Worm (Caenorhabditis elegans) whole organism, L3 larva: Measurements from ENCODE around the gene C09G9.3.

Source experiments
- fkh-10 ChIP-seq: sonication (generic microtip); optimal IDR thresholded peaks from 2 replicates; lab custom pipeline; 2017; ENCODE audit warnings: missing biosample characterization, missing genetic modification reagents, missing genetic modification characterization
- hmg-11 ChIP-seq: sonication (generic microtip); optimal IDR thresholded peaks from 2 replicates; lab custom pipeline; 2016; ENCODE audit warnings: missing genetic modification characterization, missing compliant biosample characterization
- lin-15B ChIP-seq: fragments of 150-350 bp; optimal IDR thresholded peaks from 2 replicates; lab custom pipeline; 2014; ENCODE audit warnings: missing biosample characterization, missing genetic modification characterization
- nhr-237 ChIP-seq: fragments of 150-350 bp; optimal IDR thresholded peaks from 2 replicates; lab custom pipeline; 2014; ENCODE audit warnings: missing biosample characterization, missing genetic modification characterization
- nhr-67 ChIP-seq: fragments of 150-350 bp; optimal IDR thresholded peaks from 2 replicates; lab custom pipeline; 2014; ENCODE audit warnings: missing biosample characterization, missing genetic modification characterization
- nhr-77 ChIP-seq: fragments of 150-350 bp; optimal IDR thresholded peaks from 2 replicates; lab custom pipeline; 2014; ENCODE audit warnings: missing biosample characterization, missing genetic modification characterization
- pha-4 ChIP-seq: fragments of 150-350 bp; optimal IDR thresholded peaks from 2 replicates; lab custom pipeline; 2014; ENCODE audit warnings: missing biosample characterization, missing genetic modification reagents, missing genetic modification characterization
- zag-1 ChIP-seq: fragments of 150-350 bp; optimal IDR thresholded peaks from 2 replicates; lab custom pipeline; 2014; ENCODE audit warnings: missing biosample characterization, missing genetic modification characterization

ce11 chrIV:8901346-8901745 is 28.5 kb upstream of the C09G9.3 start, which contains the start of gene C27B7.5:
- TF ChIP-seq nhr-77, result no peak
- TF ChIP-seq nhr-237 (tag; lab: Kevin White, UChicago), result no peak
- TF ChIP-seq lin-15B, result no peak
- no peak for TF ChIP-seq hmg-11 (tag; lab: Kevin White, UChicago)
- TF ChIP-seq zag-1 (tag; lab: Kevin White, UChicago), result no peak
- no peak for TF ChIP-seq pha-4 (tag; lab: Kevin White, UChicago)
- no peak for TF ChIP-seq fkh-10 (GFP tag; lab: Kevin White, UChicago)
- no peak for TF ChIP-seq nhr-67
